Fruit fly (Drosophila melanogaster) Kc167 (cell line): ENCODE results near the gene CG16952.

ENCODE experiments used
- Sin3A ChIP-seq: fragments of >200 bp; optimal IDR thresholded peaks from 2 replicates; lab custom pipeline; 2018; ENCODE audit warnings: missing external identifiers
- psq ChIP-seq: fragments of >200 bp; optimal IDR thresholded peaks from 2 replicates; lab custom pipeline; 2017; ENCODE audit warnings: missing external identifiers

DNA sequence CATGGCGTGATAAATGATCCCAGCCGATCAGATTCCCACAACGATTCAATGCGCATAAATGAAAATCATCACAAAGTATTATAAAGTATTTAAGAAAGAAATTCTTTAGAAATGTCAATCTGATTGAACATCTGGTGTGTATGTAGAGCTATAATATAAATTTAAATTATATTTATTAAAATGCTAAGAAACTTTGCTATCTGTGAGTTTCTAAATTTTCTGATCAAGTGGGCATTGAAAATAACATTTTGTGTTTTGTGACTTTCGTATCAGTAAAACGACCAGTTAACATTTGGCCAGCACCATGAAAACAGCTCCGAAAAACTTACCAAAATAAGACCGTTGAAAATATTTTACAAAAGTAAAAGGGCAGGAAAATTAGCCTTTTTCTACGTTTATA, 32.5 kb upstream of the CG16952 start, which contains the start of gene CG8565:
- TF ChIP-seq Sin3A (lab: Kevin White, UChicago) (no peak), psq (no peak)
